Fruit fly (Drosophila melanogaster) whole organism, adult: ENCODE results near the gene ear.

Experiments used
- CG11617 ChIP-seq: fragments of 200-800 bp; sonication (Bioruptor generic); optimal IDR thresholded peaks from 2 replicates; lab custom pipeline; 2017; ENCODE audit warnings: mild to moderate bottlenecking, missing biosample characterization, missing genetic modification reagents, missing genetic modification characterization
- CG12768 ChIP-seq: fragments of 200-800 bp; sonication (Bioruptor generic); optimal IDR thresholded peaks from 2 replicates; lab custom pipeline; 2017; ENCODE audit warnings: missing biosample characterization, missing genetic modification characterization, mild to moderate bottlenecking, moderate library complexity, missing genetic modification reagents
- CG14711 ChIP-seq: fragments of 200-800 bp; sonication (Bioruptor generic); optimal IDR thresholded peaks from 2 replicates; lab custom pipeline; 2018; ENCODE audit warnings: missing biosample characterization, mild to moderate bottlenecking, missing genetic modification characterization, moderate library complexity
- CG1620 ChIP-seq: fragments of 200-800 bp; sonication (Bioruptor generic); optimal IDR thresholded peaks from 2 replicates; lab custom pipeline; 2016; ENCODE audit warnings: missing biosample characterization, missing genetic modification characterization
- CG33017 ChIP-seq: fragments of 200-800 bp; sonication (Bioruptor generic); optimal IDR thresholded peaks from 2 replicates; lab custom pipeline; 2018; ENCODE audit warnings: missing biosample characterization, mild to moderate bottlenecking, missing genetic modification characterization, moderate library complexity
- CG5204 ChIP-seq: fragments of 200-800 bp; sonication (Bioruptor generic); optimal IDR thresholded peaks from 2 replicates; lab custom pipeline; 2016; ENCODE audit warnings: missing biosample characterization, missing genetic modification characterization
- CG7045 ChIP-seq: fragments of 200-800 bp; sonication (Bioruptor generic); optimal IDR thresholded peaks from 2 replicates; lab custom pipeline; 2017; ENCODE audit warnings: missing biosample characterization, mild to moderate bottlenecking, missing genetic modification characterization
- CG7101 ChIP-seq: fragments of 200-800 bp; sonication (Bioruptor generic); optimal IDR thresholded peaks from 2 replicates; lab custom pipeline; 2018; ENCODE audit warnings: missing biosample characterization, mild to moderate bottlenecking, missing genetic modification characterization, moderate library complexity
- Clk ChIP-seq: fragments of 200-800 bp; sonication (Bioruptor generic); optimal IDR thresholded peaks from 2 replicates; lab custom pipeline; 2017; ENCODE audit warnings: missing biosample characterization, missing genetic modification characterization
- Crg-1 ChIP-seq: fragments of 200-800 bp; sonication (Bioruptor generic); optimal IDR thresholded peaks from 2 replicates; lab custom pipeline; 2016; ENCODE audit warnings: missing biosample characterization, missing genetic modification characterization
- Hr96 ChIP-seq: fragments of 200-800 bp; sonication (Bioruptor generic); optimal IDR thresholded peaks from 2 replicates; lab custom pipeline; 2016; ENCODE audit warnings: missing biosample characterization, missing genetic modification characterization
- Mnt ChIP-seq: fragments of 200-800 bp; sonication (Bioruptor generic); optimal IDR thresholded peaks from 2 replicates; lab custom pipeline; 2016; ENCODE audit warnings: missing biosample characterization, mild to moderate bottlenecking, missing genetic modification characterization
- bab1 ChIP-seq: fragments of 200-800 bp; sonication (Bioruptor generic); optimal IDR thresholded peaks from 3 replicates; lab custom pipeline; 2019; ENCODE audit warnings: missing biosample characterization, mild to moderate bottlenecking, missing genetic modification characterization, moderate library complexity
- cic ChIP-seq: fragments of 200-800 bp; sonication (Bioruptor generic); optimal IDR thresholded peaks from 2 replicates; lab custom pipeline; 2017; ENCODE audit warnings: missing biosample characterization, mild to moderate bottlenecking, missing genetic modification characterization, moderate library complexity
- cnc ChIP-seq, 2 experiments: fragments of >200 bp; optimal IDR thresholded peaks; 2 replicates each; lab custom pipeline; 2017
- kay ChIP-seq: fragments of 200-800 bp; sonication (Bioruptor generic); peaks from one replicate; lab custom pipeline; 2016; ENCODE audit warnings: missing biosample characterization, missing genetic modification characterization, borderline replicate concordance
- ovo ChIP-seq: fragments of 200-800 bp; sonication (Bioruptor generic); optimal IDR thresholded peaks from 2 replicates; lab custom pipeline; 2016; ENCODE audit warnings: missing biosample characterization, missing genetic modification characterization
- tj ChIP-seq: fragments of 200-800 bp; sonication (Bioruptor generic); optimal IDR thresholded peaks from 3 replicates; lab custom pipeline; 2017; ENCODE audit warnings: missing biosample characterization, mild to moderate bottlenecking, missing genetic modification characterization, moderate library complexity
- toe ChIP-seq: fragments of 200-800 bp; sonication (Bioruptor generic); optimal IDR thresholded peaks from 2 replicates; lab custom pipeline; 2016; ENCODE audit warnings: missing biosample characterization, missing genetic modification characterization

The ear gene

DNA sequence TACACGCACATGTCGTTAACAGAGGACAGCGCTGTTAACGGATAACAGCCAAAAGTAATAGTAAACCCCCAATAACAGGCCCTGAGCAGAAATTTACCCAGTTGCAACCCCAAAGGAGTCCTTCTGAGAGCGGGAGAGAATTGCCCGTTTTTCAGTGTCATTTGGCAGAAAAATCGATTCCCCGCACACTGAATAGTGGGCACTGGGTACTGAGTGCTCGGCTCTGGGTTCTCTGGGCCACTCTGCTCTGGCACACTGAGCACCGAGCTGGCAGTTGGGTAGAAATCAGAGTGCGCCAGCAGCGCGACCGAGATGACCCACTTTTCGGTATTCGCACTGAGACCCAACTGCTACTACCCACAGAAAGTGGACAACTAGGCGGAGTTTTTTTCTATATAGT is 53.8 kb downstream of the ear start, which contains the start of gene Rbp:
TSS of gene Rbp (plus strand) at position 239 of the 400 bp plus-strand sequence.
- no peak for TF ChIP-seq CG7045
- no peak for TF ChIP-seq cic (GFP tag; lab: Kevin White, UChicago)
- no peak for TF ChIP-seq toe
- no peak for TF ChIP-seq Crg-1
- no peak for TF ChIP-seq Clk
- TF ChIP-seq Mnt: no peak
- no peak for TF ChIP-seq CG14711 (tag; lab: Kevin White, UChicago)
- no peak for TF ChIP-seq tj (GFP tag; lab: Kevin White, UChicago)
- no peak for TF ChIP-seq CG1620 (GFP tag; lab: Kevin White, UChicago)
- TF ChIP-seq CG12768: no peak
- TF ChIP-seq cnc (optimal IDR thresholded peaks at IDR 0.05; lab: Kevin White, UChicago): no peak
- TF ChIP-seq ovo: no peak
- TF ChIP-seq CG5204 (GFP tag; lab: Kevin White, UChicago): no peak
- TF ChIP-seq Hr96 (GFP tag; lab: Kevin White, UChicago): no peak
- no peak for TF ChIP-seq CG7101 (tag; lab: Kevin White, UChicago)
- TF ChIP-seq CG33017 (tag; lab: Kevin White, UChicago): no peak
- no peak for TF ChIP-seq CG11617 (GFP tag; lab: Kevin White, UChicago)
- TF ChIP-seq bab1 (GFP tag; lab: Kevin White, UChicago): no peak
- no peak for TF ChIP-seq kay (GFP tag; lab: Kevin White, UChicago)
